Worm (Caenorhabditis elegans): Measurements from ENCODE around the gene acl-1.

The acl-1 gene

ce11 chrX:15811341-15811740 is 38.3 kb upstream of the acl-1 start:
- no peak for TF ChIP-seq hmg-11 (tag; optimal IDR thresholded peaks at IDR 0.05)
- TF ChIP-seq ceh-82 (tag; optimal IDR thresholded peaks at IDR 0.05) = no peak
- TF ChIP-seq nhr-11 (tag; optimal IDR thresholded peaks at IDR 0.05) = no peak
- no peak for TF ChIP-seq nhr-12 (tag; optimal IDR thresholded peaks at IDR 0.05)
- TF ChIP-seq lin-15B (tag; optimal IDR thresholded peaks at IDR 0.05) = no peak
- no peak for TF ChIP-seq elt-1 (tag; optimal IDR thresholded peaks at IDR 0.05)
- no peak for TF ChIP-seq sea-2 (GFP tag; optimal IDR thresholded peaks at IDR 0.05)
- no peak for TF ChIP-seq tbx-2 (tag; optimal IDR thresholded peaks at IDR 0.05)
- no peak for TF ChIP-seq egl-27 (tag; optimal IDR thresholded peaks at IDR 0.05)
- TF ChIP-seq mml-1 (tag; optimal IDR thresholded peaks at IDR 0.05) = no peak
- TF ChIP-seq nhr-23 (tag; optimal IDR thresholded peaks at IDR 0.05) = no peak
- no peak for TF ChIP-seq nhr-28 (tag; optimal IDR thresholded peaks at IDR 0.05)
- TF ChIP-seq nhr-43 (tag; optimal IDR thresholded peaks at IDR 0.05; ENCODE audit: poor library complexity, severe bottlenecking) = no peak
- no peak for TF ChIP-seq snpc-4 (tag; optimal IDR thresholded peaks at IDR 0.05)
- TF ChIP-seq elt-3 (tag; optimal IDR thresholded peaks at IDR 0.05) = no peak

DNA sequence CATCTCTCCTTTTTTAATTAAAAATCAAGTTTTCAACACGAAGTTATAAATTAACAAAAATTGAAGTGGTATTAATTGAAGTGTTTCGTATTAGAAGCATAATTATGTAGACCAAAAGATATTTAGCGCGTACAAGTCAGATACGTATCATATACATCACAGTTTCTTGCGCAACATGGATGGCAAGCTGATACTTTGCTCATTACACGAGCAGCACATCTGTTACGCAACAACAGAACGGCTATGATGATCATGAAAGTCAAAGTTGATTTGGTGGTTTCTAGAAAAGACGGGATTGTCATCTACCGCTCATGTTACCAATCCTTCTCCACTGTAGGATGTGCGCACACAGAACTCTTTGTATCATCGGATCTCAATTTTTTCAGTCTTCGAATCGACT is 35.1 kb upstream of the acl-1 start:
- no peak for TF ChIP-seq zag-1 (tag; optimal IDR thresholded peaks at IDR 0.05)
- TF ChIP-seq lin-39 (tag; optimal IDR thresholded peaks at IDR 0.05) = no peak
- no peak for TF ChIP-seq egl-5 (tag; optimal IDR thresholded peaks at IDR 0.05)
- TF ChIP-seq ceh-28 (tag; optimal IDR thresholded peaks at IDR 0.05) = no peak
- TF ChIP-seq ama-1 (optimal IDR thresholded peaks at IDR 0.05) = no peak
- no peak for TF ChIP-seq hmg-11 (tag; optimal IDR thresholded peaks at IDR 0.05)
- TF ChIP-seq ceh-82 (tag; optimal IDR thresholded peaks at IDR 0.05) = no peak

DNA sequence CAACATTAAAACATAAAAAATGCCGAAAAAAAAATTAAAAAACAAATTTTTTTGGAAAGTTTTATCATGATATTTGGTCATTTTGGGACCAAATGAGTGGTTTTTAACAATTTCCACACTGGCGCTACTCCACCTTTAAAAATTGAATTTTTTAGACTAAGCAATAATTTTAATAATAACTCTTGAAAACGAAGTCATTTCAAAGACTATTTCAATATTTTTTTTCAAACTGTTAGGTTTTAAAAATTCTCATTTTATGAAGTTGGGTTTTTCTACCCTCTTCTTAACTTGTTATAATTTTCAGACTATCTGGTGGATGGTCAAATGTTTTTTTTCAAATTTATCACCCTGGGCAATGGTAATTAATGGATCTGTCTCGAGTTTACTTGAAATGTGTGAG is 27.5 kb upstream of the acl-1 start, which contains the start of gene Y7A5A.8:
Gene Y7A5A.8 (plus strand): TSS at position 301 of the 400 bp plus-strand sequence.
- TF ChIP-seq aly-2 (tag; optimal IDR thresholded peaks at IDR 0.05) (no peak), hmg-11 (tag; optimal IDR thresholded peaks at IDR 0.05) (no peak), elt-2 (tag; optimal IDR thresholded peaks at IDR 0.05) (no peak), nhr-28 (tag; optimal IDR thresholded peaks at IDR 0.05) (no peak), nfya-1 (tag; optimal IDR thresholded peaks at IDR 0.05; ENCODE audit: insufficient read depth) (no peak), nhr-67 (tag; optimal IDR thresholded peaks at IDR 0.05) (no peak), egl-27 (tag; optimal IDR thresholded peaks at IDR 0.05) (no peak), lsy-12 (tag; optimal IDR thresholded peaks at IDR 0.05) (no peak), fos-1 (tag; optimal IDR thresholded peaks at IDR 0.05) (no peak), ama-1 (optimal IDR thresholded peaks at IDR 0.05) (no peak)

- TF ChIP-seq ceh-82 (tag; optimal IDR thresholded peaks at IDR 0.05) (no peak), snpc-4 (tag; optimal IDR thresholded peaks at IDR 0.05) (no peak), fkh-2 (tag; optimal IDR thresholded peaks at IDR 0.05) (no peak), elt-1 (tag; optimal IDR thresholded peaks at IDR 0.05) (no peak), zag-1 (tag; optimal IDR thresholded peaks at IDR 0.05) (no peak), nhr-43 (tag; optimal IDR thresholded peaks at IDR 0.05; ENCODE audit: poor library complexity, severe bottlenecking) (no peak), nhr-12 (tag; optimal IDR thresholded peaks at IDR 0.05) (no peak), nhr-25 (tag; optimal IDR thresholded peaks at IDR 0.05) (no peak), elt-2 (tag; optimal IDR thresholded peaks at IDR 0.05) (no peak), R02D3.7 (tag; optimal IDR thresholded peaks at IDR 0.05) (no peak), skn-1 (tag; optimal IDR thresholded peaks at IDR 0.05) (no peak), lsy-12 (tag; optimal IDR thresholded peaks at IDR 0.05) (no peak), fkh-10 (GFP tag; optimal IDR thresholded peaks at IDR 0.05) (no peak)
These were observed 22.8 kb upstream of the acl-1 start, which contains the start of gene Y7A5A.9 for ce11 chrX:15826866-15827265. Gene Y7A5A.9, plus strand, starts transcription at chrX:15827166.

DNA sequence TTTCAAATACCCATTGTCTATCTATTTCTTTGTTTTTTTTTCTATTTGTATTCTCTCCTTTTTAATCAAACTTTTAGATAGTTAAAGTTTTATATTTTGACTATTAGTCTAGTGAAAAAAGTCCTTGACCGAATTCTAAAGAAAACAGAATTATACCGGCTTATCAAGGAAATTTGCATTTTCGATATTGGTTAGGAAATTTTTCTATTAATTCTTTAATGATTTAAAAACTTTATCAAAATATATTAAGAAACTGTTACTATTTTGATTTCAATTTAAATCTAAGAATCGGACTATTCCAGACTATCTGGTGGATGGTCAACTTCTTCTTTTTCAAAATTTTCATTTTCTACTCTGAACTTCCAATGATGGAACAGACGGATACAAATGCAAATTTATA is 21.6 kb upstream of the acl-1 start, which contains the start of gene Y7A5A.20:
Gene Y7A5A.20 (plus strand): TSS at position 301 of the 400 bp plus-strand sequence.
- TF ChIP-seq nhr-67 (tag; optimal IDR thresholded peaks at IDR 0.05) (no peak), sea-2 (GFP tag; optimal IDR thresholded peaks at IDR 0.05) (no peak)

ce11 chrX:15831537-15831936 is 18.1 kb upstream of the acl-1 start:
- no peak for TF ChIP-seq nhr-23 (tag; optimal IDR thresholded peaks at IDR 0.05)
- no peak for TF ChIP-seq aly-2 (tag; optimal IDR thresholded peaks at IDR 0.05)
- TF ChIP-seq nhr-28 (tag; optimal IDR thresholded peaks at IDR 0.05) = no peak
- TF ChIP-seq nhr-76 (tag; optimal IDR thresholded peaks at IDR 0.05) = no peak
- TF ChIP-seq nhr-11 (tag; optimal IDR thresholded peaks at IDR 0.05) = no peak
- no peak for TF ChIP-seq lin-15B (tag; optimal IDR thresholded peaks at IDR 0.05)
- no peak for TF ChIP-seq ZK546.5 (tag; optimal IDR thresholded peaks at IDR 0.05)
- TF ChIP-seq ceh-82 (tag; optimal IDR thresholded peaks at IDR 0.05) = no peak
- no peak for TF ChIP-seq elt-1 (tag; optimal IDR thresholded peaks at IDR 0.05)
- TF ChIP-seq pqm-1 (tag; optimal IDR thresholded peaks at IDR 0.05) = no peak
- no peak for TF ChIP-seq nhr-237 (tag; optimal IDR thresholded peaks at IDR 0.05)
- TF ChIP-seq unc-39 (tag; optimal IDR thresholded peaks at IDR 0.05) = no peak
- TF ChIP-seq elt-2 (tag; optimal IDR thresholded peaks at IDR 0.05) = no peak
- no peak for TF ChIP-seq fos-1 (tag; optimal IDR thresholded peaks at IDR 0.05)
- TF ChIP-seq ama-1 (optimal IDR thresholded peaks at IDR 0.05) = no peak
- no peak for TF ChIP-seq ceh-9 (tag; optimal IDR thresholded peaks at IDR 0.05)
- TF ChIP-seq egl-27 (tag; optimal IDR thresholded peaks at IDR 0.05) = no peak
- TF ChIP-seq R02D3.7 (tag; optimal IDR thresholded peaks at IDR 0.05) = no peak
- no peak for TF ChIP-seq eor-1 (tag; optimal IDR thresholded peaks at IDR 0.05)
- no peak for TF ChIP-seq ceh-16 (tag; optimal IDR thresholded peaks at IDR 0.05)

Data from whole organism, L3 larva.